Worm (Caenorhabditis elegans) whole organism, midembryonic: ENCODE measurements around the gene ZK154.1.

Experiments
- T22C8.4 ChIP-seq: fragments of 200-800 bp; sonication (Bioruptor generic); IDR thresholded peaks from 2 replicates; pipeline ENCODE4 v1.3.6; 2022; ENCODE audit warnings: missing genetic modification characterization, missing compliant biosample characterization
- cog-1 ChIP-seq: sonication (generic microtip); optimal IDR thresholded peaks from 2 replicates; lab custom pipeline; 2016; ENCODE audit warnings: missing genetic modification characterization, missing compliant biosample characterization
- flt-1 ChIP-seq: fragments of 200-800 bp; sonication (Bioruptor generic); IDR thresholded peaks from 2 replicates; pipeline ENCODE4 v1.3.6; 2022; ENCODE audit warnings: missing genetic modification characterization, missing compliant biosample characterization
- klf-2 ChIP-seq: fragments of 200-800 bp; sonication (Bioruptor generic); conservative IDR thresholded peaks from 2 replicates; pipeline ENCODE4 v1.3.6; 2022; ENCODE audit warnings: missing genetic modification reagents, missing genetic modification characterization, missing compliant biosample characterization
- med-1 ChIP-seq: sonication (generic microtip); optimal IDR thresholded peaks from 2 replicates; lab custom pipeline; 2017; ENCODE audit warnings: missing genetic modification characterization, mild to moderate bottlenecking, missing compliant biosample characterization, antibody characterized with exemption, missing genetic modification reagents; ENCODE audit not compliant: insufficient read depth
- ref-1 ChIP-seq: fragments of 200-800 bp; sonication (Bioruptor generic); conservative IDR thresholded peaks from 2 replicates; pipeline ENCODE4 v1.3.6; 2022; ENCODE audit warnings: missing genetic modification reagents, missing genetic modification characterization, missing compliant biosample characterization
- tab-1 ChIP-seq: fragments of 200-800 bp; sonication (Bioruptor generic); IDR thresholded peaks from 2 replicates; pipeline ENCODE4 v1.3.6; 2022; ENCODE audit warnings: missing genetic modification characterization, missing compliant biosample characterization
- ztf-23 ChIP-seq: fragments of 200-800 bp; sonication (Bioruptor generic); IDR thresholded peaks from 2 replicates; pipeline ENCODE4 v1.3.6; 2022; ENCODE audit warnings: missing genetic modification reagents, missing genetic modification characterization, missing compliant biosample characterization
- ztf-29 ChIP-seq: fragments of 200-800 bp; sonication (Bioruptor generic); IDR thresholded peaks from 2 replicates; pipeline ENCODE4 v1.3.6; 2022; ENCODE audit warnings: missing genetic modification reagents, missing genetic modification characterization, missing compliant biosample characterization

The ZK154.1 gene

DNA sequence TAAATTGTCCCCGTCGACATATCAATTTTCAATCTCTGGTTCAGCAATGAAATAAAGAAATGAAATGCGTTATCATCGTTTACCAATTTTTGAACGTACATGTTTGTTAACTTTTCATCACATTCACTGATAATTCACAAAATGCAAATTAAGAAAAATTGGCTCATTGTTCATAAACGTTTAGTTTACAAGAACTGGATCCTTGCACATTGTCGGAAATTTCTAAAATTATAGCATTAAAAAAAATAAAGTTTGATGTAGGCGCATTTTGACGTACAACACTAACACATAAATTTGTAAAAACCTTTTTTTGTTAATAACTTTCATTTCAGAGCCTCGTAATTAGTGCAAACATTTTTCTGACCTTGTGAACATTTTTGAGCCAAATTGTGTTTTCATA is 20.3 kb downstream of the ZK154.1 start, which contains the start of gene gpx-7:
gpx-7 (minus strand) TSS at position 101 of the 400 bp plus-strand sequence.
- no peak for TF ChIP-seq klf-2 (GFP tag; lab: Robert Waterston, UW)
- TF ChIP-seq ref-1 (GFP tag; lab: Robert Waterston, UW), result no peak
- no peak for TF ChIP-seq tab-1 (GFP tag; lab: Robert Waterston, UW)
- TF ChIP-seq cog-1, result no peak
- TF ChIP-seq flt-1 (GFP tag; lab: Robert Waterston, UW), result no peak
- TF ChIP-seq med-1 (GFP tag; lab: Kevin White, UChicago), result no peak
- no peak for TF ChIP-seq ztf-29 (GFP tag; lab: Robert Waterston, UW)
- no peak for TF ChIP-seq ztf-23 (GFP tag; lab: Robert Waterston, UW)

DNA sequence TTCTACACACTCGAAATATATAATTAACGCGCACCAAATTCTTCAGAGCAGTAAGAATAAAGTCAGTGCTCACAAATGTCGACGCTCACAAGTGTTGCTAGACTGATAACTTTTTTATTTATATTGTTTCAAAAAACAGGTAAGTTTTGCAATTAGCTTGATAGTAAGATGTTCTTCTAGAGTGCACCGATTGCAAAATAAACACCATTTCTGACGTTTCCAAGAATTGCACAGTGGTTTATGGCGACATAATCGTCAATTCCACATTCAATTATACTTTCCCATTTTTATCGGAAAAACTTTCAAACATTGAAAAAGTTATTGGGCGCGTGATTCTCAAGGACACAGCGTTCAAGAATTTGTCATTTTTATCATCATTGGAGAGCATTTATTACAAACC is 21.0 kb downstream of the ZK154.1 start:
- no peak for TF ChIP-seq klf-2 (GFP tag; lab: Robert Waterston, UW)
- no peak for TF ChIP-seq tab-1 (GFP tag; lab: Robert Waterston, UW)
- no peak for TF ChIP-seq ztf-23 (GFP tag; lab: Robert Waterston, UW)
- TF ChIP-seq med-1 (GFP tag; lab: Kevin White, UChicago), result no peak
- TF ChIP-seq ztf-29 (GFP tag; lab: Robert Waterston, UW), result no peak
- TF ChIP-seq flt-1 (GFP tag; lab: Robert Waterston, UW), result no peak
- TF ChIP-seq T22C8.4 (GFP tag; lab: Robert Waterston, UW), result no peak
- TF ChIP-seq ref-1 (GFP tag; lab: Robert Waterston, UW), result no peak
- no peak for TF ChIP-seq cog-1

DNA sequence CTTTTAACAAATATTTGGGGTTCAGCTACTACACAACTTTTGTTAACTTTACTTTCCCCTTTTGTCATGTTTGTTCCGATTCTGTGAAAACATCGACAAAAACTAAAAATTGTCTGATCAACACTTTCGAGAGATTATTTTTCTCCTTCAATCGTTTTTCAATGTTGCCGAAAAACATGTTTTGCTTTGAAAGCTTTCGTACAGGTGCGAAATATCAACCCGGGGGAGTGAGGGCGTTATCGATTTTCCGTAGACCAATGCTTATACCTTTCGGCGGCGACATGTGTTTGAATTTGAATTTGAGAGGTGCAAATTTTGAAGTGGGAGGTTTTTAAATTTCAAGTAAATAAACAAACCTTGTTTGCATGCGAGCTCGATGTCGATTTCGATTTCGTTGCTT is 29.0 kb downstream of the ZK154.1 start:
- TF ChIP-seq tab-1 (GFP tag; lab: Robert Waterston, UW) (no peak), cog-1 (no peak), T22C8.4 (GFP tag; lab: Robert Waterston, UW) (no peak), klf-2 (GFP tag; lab: Robert Waterston, UW) (no peak), med-1 (GFP tag; lab: Kevin White, UChicago) (no peak), ztf-29 (GFP tag; lab: Robert Waterston, UW) (no peak), ref-1 (GFP tag; lab: Robert Waterston, UW) (no peak), flt-1 (GFP tag; lab: Robert Waterston, UW) (no peak), ztf-23 (GFP tag; lab: Robert Waterston, UW) (no peak)

DNA sequence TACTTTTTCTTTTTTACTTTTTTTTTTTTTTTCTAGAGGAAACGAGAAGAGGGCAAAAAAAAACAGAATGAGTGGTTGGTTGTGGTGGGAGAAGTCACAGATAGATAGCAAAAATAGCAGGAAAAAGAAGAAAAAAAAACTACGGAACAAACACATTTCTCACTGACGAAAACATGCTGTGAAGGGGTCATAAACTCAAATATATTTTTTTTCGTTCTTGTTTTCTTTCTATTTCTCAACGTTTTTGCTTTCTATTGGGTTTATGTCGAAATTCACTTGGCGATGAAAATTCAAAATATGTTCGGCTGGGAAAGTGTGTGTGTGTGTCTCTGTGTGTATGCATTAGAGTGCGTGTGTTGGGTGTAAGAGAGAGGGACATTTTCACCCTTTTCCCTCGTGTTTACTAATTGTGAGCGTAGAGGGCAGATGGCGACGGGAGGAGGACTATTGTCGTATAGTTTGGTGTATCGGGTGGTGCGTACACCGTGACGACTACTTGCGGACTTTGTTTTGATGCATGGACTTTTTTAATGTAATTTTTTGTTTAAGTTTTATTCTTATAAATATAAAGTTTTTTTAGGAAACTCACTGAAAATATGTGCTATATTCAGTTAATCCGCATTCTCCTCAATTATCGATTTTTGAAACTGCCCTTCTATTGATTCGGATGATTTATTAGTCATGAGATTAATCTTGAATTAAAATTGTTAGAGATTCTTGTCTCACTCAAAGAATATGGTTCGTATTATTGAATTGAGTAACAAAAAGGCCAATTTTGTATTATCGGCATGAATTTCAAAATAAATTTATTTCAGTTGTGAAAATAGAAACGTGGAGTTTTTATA is 30.2 kb downstream of the ZK154.1 start:
- TF ChIP-seq ref-1 (GFP tag; lab: Robert Waterston, UW) (no peak), cog-1 (peak; percentile 75), flt-1 (GFP tag; lab: Robert Waterston, UW) (peak; percentile 70; the same call in 1 of the 2 replicates), klf-2 (GFP tag; lab: Robert Waterston, UW) (no peak), ztf-23 (GFP tag; lab: Robert Waterston, UW) (peak; percentile 74), ztf-29 (GFP tag; lab: Robert Waterston, UW) (no peak), T22C8.4 (GFP tag; lab: Robert Waterston, UW) (no peak), tab-1 (GFP tag; lab: Robert Waterston, UW) (no peak), med-1 (GFP tag; lab: Kevin White, UChicago) (no peak)

DNA sequence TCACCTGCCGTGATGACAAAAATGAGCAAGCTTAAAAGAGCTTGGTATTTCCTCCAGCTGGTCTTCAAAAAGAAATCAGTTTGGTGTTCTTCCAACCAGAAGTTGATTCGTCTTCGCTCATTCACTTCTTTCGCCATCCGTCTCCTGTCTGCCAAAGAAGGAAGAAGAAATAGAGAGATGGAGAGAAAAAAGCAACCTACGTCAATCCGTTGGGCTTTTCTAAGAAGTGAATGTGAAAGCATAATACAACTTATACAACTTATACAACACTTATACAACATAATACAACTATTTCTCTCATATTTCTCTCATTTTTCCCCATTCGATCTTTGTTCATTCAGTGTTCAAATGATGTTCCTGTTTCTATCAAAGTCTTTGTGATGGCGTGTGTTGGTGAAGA is 31.6 kb downstream of the ZK154.1 start:
- TF ChIP-seq tab-1 (GFP tag; lab: Robert Waterston, UW), result no peak
- TF ChIP-seq ztf-23 (GFP tag; lab: Robert Waterston, UW), result no peak
- TF ChIP-seq flt-1 (GFP tag; lab: Robert Waterston, UW), result no peak
- no peak for TF ChIP-seq klf-2 (GFP tag; lab: Robert Waterston, UW)
- TF ChIP-seq ref-1 (GFP tag; lab: Robert Waterston, UW), result no peak
- no peak for TF ChIP-seq med-1 (GFP tag; lab: Kevin White, UChicago)
- no peak for TF ChIP-seq cog-1
- TF ChIP-seq T22C8.4 (GFP tag; lab: Robert Waterston, UW), result no peak
- no peak for TF ChIP-seq ztf-29 (GFP tag; lab: Robert Waterston, UW)

DNA sequence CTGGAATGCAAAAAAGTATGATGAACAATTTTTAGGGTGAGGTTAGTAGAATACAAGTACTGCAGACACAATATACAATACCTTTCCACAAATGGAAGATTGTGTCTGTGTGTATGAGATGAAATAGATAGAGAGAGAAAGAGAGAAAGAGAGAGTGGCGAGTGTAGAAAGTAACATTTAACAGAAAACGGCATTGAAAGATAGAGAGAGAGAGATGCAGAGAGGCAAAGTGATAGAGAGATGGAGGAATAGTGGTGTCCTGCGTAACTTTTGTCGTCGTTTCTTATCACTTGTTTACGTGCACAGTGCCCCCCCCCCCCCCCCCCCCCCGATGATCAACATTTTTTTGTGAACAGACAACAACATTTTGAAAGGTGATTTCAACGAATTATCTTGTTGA is 35.4 kb downstream of the ZK154.1 start:
- no peak for TF ChIP-seq klf-2 (GFP tag; lab: Robert Waterston, UW)

DNA sequence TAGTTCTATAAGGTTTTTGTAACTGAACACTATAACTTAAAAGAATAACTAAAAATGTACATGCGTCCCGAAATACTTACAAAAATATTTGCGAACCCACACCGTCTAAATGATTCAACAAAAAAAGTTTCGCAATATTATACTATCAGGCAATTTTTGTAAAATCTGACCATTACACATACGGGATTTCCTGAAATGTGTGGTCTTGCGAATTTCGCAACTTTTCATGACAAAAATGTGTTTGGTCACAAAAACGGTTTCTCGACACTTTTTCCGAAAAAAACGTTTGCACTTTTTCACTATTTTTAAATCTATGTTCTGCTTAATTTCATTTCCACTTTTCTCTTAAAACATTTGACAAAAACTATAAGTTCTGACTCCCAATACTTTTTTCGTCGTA is 35.9 kb downstream of the ZK154.1 start:
- TF ChIP-seq T22C8.4 (GFP tag; lab: Robert Waterston, UW), result no peak
- no peak for TF ChIP-seq cog-1
- TF ChIP-seq med-1 (GFP tag; lab: Kevin White, UChicago), result no peak
- no peak for TF ChIP-seq ztf-23 (GFP tag; lab: Robert Waterston, UW)
- TF ChIP-seq ztf-29 (GFP tag; lab: Robert Waterston, UW), result no peak
- no peak for TF ChIP-seq ref-1 (GFP tag; lab: Robert Waterston, UW)
- no peak for TF ChIP-seq klf-2 (GFP tag; lab: Robert Waterston, UW)
- no peak for TF ChIP-seq tab-1 (GFP tag; lab: Robert Waterston, UW)
- TF ChIP-seq flt-1 (GFP tag; lab: Robert Waterston, UW), result no peak

DNA sequence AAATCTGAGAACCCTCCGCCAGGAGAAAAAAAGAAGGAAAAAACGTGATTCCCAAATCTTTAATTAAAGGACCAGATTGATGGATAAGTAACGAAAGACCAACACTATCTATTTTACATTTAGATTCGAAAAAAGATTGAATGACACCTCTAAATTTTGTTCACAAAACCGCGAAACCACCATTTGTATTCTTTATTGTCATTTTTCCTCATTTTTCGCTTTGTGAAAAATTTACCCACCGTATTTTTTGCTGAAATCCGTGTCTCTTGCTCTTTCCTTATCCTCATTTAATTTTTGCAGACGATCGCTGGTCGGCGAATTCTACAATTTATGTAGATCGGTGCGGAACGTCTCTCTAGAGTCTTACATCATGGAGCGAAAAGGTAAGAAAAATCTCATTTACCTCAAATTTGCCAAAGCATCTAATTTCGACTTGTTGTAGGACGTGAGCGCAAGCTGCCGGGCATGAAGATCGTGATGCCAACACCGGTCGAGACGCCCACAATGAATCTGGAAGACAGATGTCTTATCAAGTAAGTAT is 37.1 kb downstream of the ZK154.1 start, which contains the start of the genes sek-1 and R03G5.6:
sek-1 (plus strand) TSS at position 301 of the 541 bp plus-strand sequence.
R03G5.6 (minus strand) TSS at position 491 of the 541 bp plus-strand sequence.
- no peak for TF ChIP-seq ztf-29 (GFP tag; lab: Robert Waterston, UW)
- TF ChIP-seq ref-1 (GFP tag; lab: Robert Waterston, UW), result no peak
- no peak for TF ChIP-seq cog-1
- no peak for TF ChIP-seq med-1 (GFP tag; lab: Kevin White, UChicago)
- no peak for TF ChIP-seq T22C8.4 (GFP tag; lab: Robert Waterston, UW)
- TF ChIP-seq flt-1 (GFP tag; lab: Robert Waterston, UW), result no peak
- no peak for TF ChIP-seq klf-2 (GFP tag; lab: Robert Waterston, UW)
- no peak for TF ChIP-seq ztf-23 (GFP tag; lab: Robert Waterston, UW)
- no peak for TF ChIP-seq tab-1 (GFP tag; lab: Robert Waterston, UW)
